5 fruit fly cellular contexts compared by ENCODE assay signal in the genomic region with DNA sequence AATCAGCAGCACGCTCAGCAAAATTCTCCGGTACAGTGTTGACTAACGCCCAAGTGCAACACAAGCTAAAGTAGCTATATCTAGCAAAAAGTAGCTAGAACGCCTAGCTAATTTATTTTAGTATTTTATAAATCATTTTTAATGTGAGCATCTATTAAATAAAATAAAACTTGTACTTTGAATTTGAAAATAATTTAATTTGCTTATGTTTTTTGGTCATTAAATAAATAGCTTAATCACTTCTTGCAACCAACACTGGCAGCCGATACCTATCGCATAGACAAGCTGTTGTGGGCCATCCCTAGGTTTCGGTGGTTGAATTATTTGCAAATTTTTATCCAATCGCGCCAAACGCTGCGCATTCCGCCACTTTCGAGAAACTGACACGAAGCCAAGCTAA.
TF ChIP-seq lines count a peak whose summit lies in the region.

Gene Polr2J (minus strand): TSS at position 49 of the 400 bp plus-strand sequence.
Gene CG15141 (plus strand): TSS at position 284 of the 400 bp plus-strand sequence.

- TF ChIP-seq CTCF in whole organism, embryonic (GFP tag; optimal IDR thresholded peaks at IDR 0.05; lab: Kevin White, UChicago) = no peak

TF ChIP-seq in whole organism, adult, 20 proteins besides CTCF, POLR2A, EP300 and RAD21 (continues in another document):
- TF ChIP-seq CG5204 (GFP tag; optimal IDR thresholded peaks at IDR 0.05; lab: Kevin White, UChicago) = no peak
- TF ChIP-seq CG7101 (tag; optimal IDR thresholded peaks at IDR 0.05; lab: Kevin White, UChicago) = peak; percentile 85
- TF ChIP-seq Mnt (GFP tag; optimal IDR thresholded peaks at IDR 0.05; lab: Kevin White, UChicago) = peak; percentile 78
- TF ChIP-seq CG1620 (GFP tag; optimal IDR thresholded peaks at IDR 0.05; lab: Kevin White, UChicago) = peak; percentile 77
- TF ChIP-seq Clk (GFP tag; optimal IDR thresholded peaks at IDR 0.05; lab: Kevin White, UChicago) = peak; percentile 74
- TF ChIP-seq bab1 (GFP tag; optimal IDR thresholded peaks at IDR 0.05; lab: Kevin White, UChicago) = peak; percentile 67
- peak; percentile 73 for TF ChIP-seq CG12768 (GFP tag; optimal IDR thresholded peaks at IDR 0.05; lab: Kevin White, UChicago)
- TF ChIP-seq kay (GFP tag; lab: Kevin White, UChicago; ENCODE audit: borderline replicate concordance) = no peak
- peak; percentile 77 for TF ChIP-seq CG14711 (tag; optimal IDR thresholded peaks at IDR 0.05; lab: Kevin White, UChicago)
- peak; percentile 74 for TF ChIP-seq ovo (GFP tag; optimal IDR thresholded peaks at IDR 0.05; lab: Kevin White, UChicago)
- peak; percentile 73 for TF ChIP-seq Hr96 (GFP tag; optimal IDR thresholded peaks at IDR 0.05; lab: Kevin White, UChicago)
- peak; percentile 61 for TF ChIP-seq Crg-1 (GFP tag; optimal IDR thresholded peaks at IDR 0.05; lab: Kevin White, UChicago)
- peak; percentile 33 for TF ChIP-seq cic (GFP tag; optimal IDR thresholded peaks at IDR 0.05; lab: Kevin White, UChicago)
- TF ChIP-seq CG11617 (GFP tag; optimal IDR thresholded peaks at IDR 0.05; lab: Kevin White, UChicago) = peak; percentile 78
- TF ChIP-seq CG7045 (GFP tag; optimal IDR thresholded peaks at IDR 0.05; lab: Kevin White, UChicago) = peak; percentile 79
- peak; percentile 92 for TF ChIP-seq tj (GFP tag; optimal IDR thresholded peaks at IDR 0.05; lab: Kevin White, UChicago)
- no peak for TF ChIP-seq cnc (optimal IDR thresholded peaks at IDR 0.05; lab: Kevin White, UChicago)

TF ChIP-seq in whole organism, embryonic, 481 proteins besides CTCF, POLR2A, EP300 and RAD21 (continues in another document):
- TF ChIP-seq Spps (tag; optimal IDR thresholded peaks at IDR 0.05; lab: Kevin White, UChicago) (peak; percentile 54), trh (GFP tag; optimal IDR thresholded peaks at IDR 0.05; lab: Kevin White, UChicago) (peak; percentile 66), vnd (GFP tag; IDR thresholded peaks at IDR 0.05; lab: Robert Waterston, UW; ENCODE audit: partially characterized antibody) (peak; percentile 85), ems (GFP tag; optimal IDR thresholded peaks at IDR 0.05; lab: Kevin White, UChicago) (peak; percentile 79), eve (GFP tag; optimal IDR thresholded peaks at IDR 0.05; lab: Kevin White, UChicago) (no peak), CG13894 (tag; optimal IDR thresholded peaks at IDR 0.05; lab: Kevin White, UChicago) (no peak), tio (GFP tag; optimal IDR thresholded peaks at IDR 0.05; lab: Kevin White, UChicago) (peak; percentile 65), BtbVII (GFP tag; optimal IDR thresholded peaks at IDR 0.05; lab: Kevin White, UChicago) (peak; percentile 17), cwo (GFP tag; optimal IDR thresholded peaks at IDR 0.05; lab: Kevin White, UChicago) (peak; percentile 53), HLHmδ (GFP tag; optimal IDR thresholded peaks at IDR 0.05; lab: Kevin White, UChicago) (no peak), CG13775 (GFP tag; optimal IDR thresholded peaks at IDR 0.05; lab: Kevin White, UChicago) (peak; percentile 92), en (GFP tag; optimal IDR thresholded peaks at IDR 0.05; lab: Kevin White, UChicago) (no peak), tgo (GFP tag; IDR thresholded peaks at IDR 0.05; lab: Robert Waterston, UW) (peak; percentile 91), scrt (GFP tag; optimal IDR thresholded peaks at IDR 0.05; lab: Kevin White, UChicago) (peak; percentile 70), CG6791 (GFP tag; IDR thresholded peaks at IDR 0.05; lab: Robert Waterston, UW; ENCODE audit: partially characterized antibody) (peak; percentile 73), Trl (optimal IDR thresholded peaks at IDR 0.05; lab: Kevin White, UChicago) (no peak), Trl (GFP tag; optimal IDR thresholded peaks at IDR 0.05; lab: Kevin White, UChicago) (peak; percentile 67)

TF ChIP-seq in whole organism, prepupa, 60 proteins besides CTCF, POLR2A, EP300 and RAD21 (continues in another document):
- no peak for TF ChIP-seq CG6276 (GFP tag; optimal IDR thresholded peaks at IDR 0.05; lab: Kevin White, UChicago)
- peak; percentile 62 for TF ChIP-seq Ets21C (GFP tag; optimal IDR thresholded peaks at IDR 0.05; lab: Kevin White, UChicago)
- peak; percentile 63; the same call in 1 of the 2 replicates for TF ChIP-seq CG15336 (GFP tag; IDR thresholded peaks at IDR 0.05; lab: Robert Waterston, UW)
- TF ChIP-seq CG1621 (tag; optimal IDR thresholded peaks at IDR 0.05; lab: Kevin White, UChicago) = no peak
- peak; percentile 61 for TF ChIP-seq CG11902 (GFP tag; optimal IDR thresholded peaks at IDR 0.05; lab: Kevin White, UChicago)
- TF ChIP-seq Hr38 (GFP tag; optimal IDR thresholded peaks at IDR 0.05; lab: Kevin White, UChicago) = no peak
- TF ChIP-seq Smox (GFP tag; optimal IDR thresholded peaks at IDR 0.05; lab: Kevin White, UChicago) = no peak
- TF ChIP-seq CG10631 (GFP tag; optimal IDR thresholded peaks at IDR 0.05; lab: Kevin White, UChicago) = peak; percentile 89
- TF ChIP-seq lz (GFP tag; optimal IDR thresholded peaks at IDR 0.05; lab: Kevin White, UChicago) = peak; percentile 84
- TF ChIP-seq vri (GFP tag; optimal IDR thresholded peaks at IDR 0.05; lab: Kevin White, UChicago) = no peak
- TF ChIP-seq CG6163 (GFP tag; IDR thresholded peaks at IDR 0.05; lab: Robert Waterston, UW) = peak; percentile 55
- peak; percentile 73 for TF ChIP-seq Sox14 (GFP tag; optimal IDR thresholded peaks at IDR 0.05; lab: Kevin White, UChicago)
- peak; percentile 17; the same call in 1 of the 2 replicates for TF ChIP-seq CG11294 (GFP tag; IDR thresholded peaks at IDR 0.05; lab: Robert Waterston, UW)
- peak in 1 of 2 experiments; percentile 21 for TF ChIP-seq salr (GFP tag; optimal IDR thresholded peaks at IDR 0.05; lab: Kevin White, UChicago)
- TF ChIP-seq fd85E (GFP tag; optimal IDR thresholded peaks at IDR 0.05; lab: Kevin White, UChicago) = no peak
- no peak for TF ChIP-seq CG10669 (GFP tag; optimal IDR thresholded peaks at IDR 0.05; lab: Kevin White, UChicago)
- TF ChIP-seq CG4318 (GFP tag; optimal IDR thresholded peaks at IDR 0.05; lab: Kevin White, UChicago) = peak; percentile 72
- no peak for TF ChIP-seq CG16779 (tag; optimal IDR thresholded peaks at IDR 0.05; lab: Kevin White, UChicago)

TF ChIP-seq in whole organism, pupa, 21 proteins besides CTCF, POLR2A, EP300 and RAD21 (continues in another document):
- no peak for TF ChIP-seq CG14655 (GFP tag; optimal IDR thresholded peaks at IDR 0.05; lab: Kevin White, UChicago)
- TF ChIP-seq CG17806 (tag; optimal IDR thresholded peaks at IDR 0.05; lab: Kevin White, UChicago) = peak; percentile 72
- TF ChIP-seq rn (GFP tag; IDR thresholded peaks at IDR 0.05; lab: Robert Waterston, UW) = peak; percentile 66
- TF ChIP-seq CG13204 (GFP tag; optimal IDR thresholded peaks at IDR 0.05; lab: Kevin White, UChicago) = no peak
- peak; percentile 76 for TF ChIP-seq CG32121 (GFP tag; IDR thresholded peaks at IDR 0.05; lab: Robert Waterston, UW)
- peak; percentile 59 for TF ChIP-seq CG34367 (tag; optimal IDR thresholded peaks at IDR 0.05; lab: Kevin White, UChicago)
- no peak for TF ChIP-seq EcR (GFP tag; optimal IDR thresholded peaks at IDR 0.05; lab: Kevin White, UChicago)
- no peak for TF ChIP-seq CG12605 (GFP tag; IDR thresholded peaks at IDR 0.05; lab: Robert Waterston, UW)
- peak; percentile 61; the same call in 2 of the 3 replicates for TF ChIP-seq fd96Ca (GFP tag; IDR thresholded peaks at IDR 0.05; lab: Robert Waterston, UW)
- peak; percentile 69 for TF ChIP-seq CG8159 (tag; optimal IDR thresholded peaks at IDR 0.05; lab: Kevin White, UChicago)
- TF ChIP-seq Snoo (tag; optimal IDR thresholded peaks at IDR 0.05; lab: Kevin White, UChicago) = no peak
- TF ChIP-seq CG4496 (GFP tag; IDR thresholded peaks at IDR 0.05; lab: Robert Waterston, UW) = peak; percentile 73
- TF ChIP-seq CG8301 (tag; optimal IDR thresholded peaks at IDR 0.05; lab: Kevin White, UChicago) = no peak
- TF ChIP-seq gl (tag; optimal IDR thresholded peaks at IDR 0.05; lab: Kevin White, UChicago) = no peak
- no peak for TF ChIP-seq Pif1A (GFP tag; optimal IDR thresholded peaks at IDR 0.05; lab: Kevin White, UChicago)
- peak; percentile 72 for TF ChIP-seq CG9948 (tag; optimal IDR thresholded peaks at IDR 0.05; lab: Kevin White, UChicago)
- 0 out of 2 replicates have a peak, but pooled peaks have one; percentile 32 for TF ChIP-seq CG10348 (GFP tag; IDR thresholded peaks at IDR 0.05; lab: Robert Waterston, UW)
- no peak; the same call in 1 of the 2 replicates for TF ChIP-seq Ets98B (GFP tag; IDR thresholded peaks at IDR 0.05; lab: Robert Waterston, UW)
- peak; percentile 77 for TF ChIP-seq CG15710 (tag; optimal IDR thresholded peaks at IDR 0.05; lab: Kevin White, UChicago)

TF ChIP-seq in whole organism, wandering third instar larva, 38 proteins besides CTCF, POLR2A, EP300 and RAD21 (continues in another document):
- peak; percentile 79 for TF ChIP-seq psq (GFP tag; optimal IDR thresholded peaks at IDR 0.05; lab: Kevin White, UChicago)
- no peak for TF ChIP-seq brk (GFP tag; optimal IDR thresholded peaks at IDR 0.05; lab: Kevin White, UChicago)
- peak in 1 of 2 experiments; percentile 85 for TF ChIP-seq foxo (GFP tag; optimal IDR thresholded peaks at IDR 0.05; lab: Kevin White, UChicago)
- peak; percentile 61 for TF ChIP-seq dmrt93B (GFP tag; optimal IDR thresholded peaks at IDR 0.05; lab: Kevin White, UChicago)
- peak; percentile 89 for TF ChIP-seq Myc (optimal IDR thresholded peaks at IDR 0.05; lab: Kevin White, UChicago)
- TF ChIP-seq fru (GFP tag; optimal IDR thresholded peaks at IDR 0.05; lab: Kevin White, UChicago) = peak; percentile 85
- TF ChIP-seq Dif (GFP tag; optimal IDR thresholded peaks at IDR 0.05; lab: Kevin White, UChicago; ENCODE audit: partially characterized antibody) = peak; percentile 6
- TF ChIP-seq sv (GFP tag; optimal IDR thresholded peaks at IDR 0.05; lab: Kevin White, UChicago) = peak; percentile 86
- peak; percentile 83 for TF ChIP-seq woc (GFP tag; optimal IDR thresholded peaks at IDR 0.05; lab: Kevin White, UChicago)
- TF ChIP-seq br (GFP tag; optimal IDR thresholded peaks at IDR 0.05; lab: Kevin White, UChicago) = peak; percentile 79
- peak; percentile 81 for TF ChIP-seq HLH106 (tag; optimal IDR thresholded peaks at IDR 0.05; lab: Kevin White, UChicago)
- TF ChIP-seq rgr (GFP tag; optimal IDR thresholded peaks at IDR 0.05; lab: Kevin White, UChicago) = peak; percentile 84
- TF ChIP-seq Vsx2 (GFP tag; optimal IDR thresholded peaks at IDR 0.05; lab: Kevin White, UChicago; ENCODE audit: partially characterized antibody) = no peak
- no peak for TF ChIP-seq Rel (GFP tag; optimal IDR thresholded peaks at IDR 0.05; lab: Kevin White, UChicago)
- peak; percentile 78 for TF ChIP-seq Rel (tag; optimal IDR thresholded peaks at IDR 0.05; lab: Kevin White, UChicago)
- TF ChIP-seq usp (GFP tag; optimal IDR thresholded peaks at IDR 0.05; lab: Kevin White, UChicago) = no peak
- TF ChIP-seq h (GFP tag; optimal IDR thresholded peaks at IDR 0.05; lab: Kevin White, UChicago) = peak; percentile 83
- TF ChIP-seq GATAd (GFP tag; optimal IDR thresholded peaks at IDR 0.05; lab: Kevin White, UChicago) = peak; percentile 79
- TF ChIP-seq Jra (GFP tag; optimal IDR thresholded peaks at IDR 0.05; lab: Kevin White, UChicago) = peak; percentile 83
- TF ChIP-seq dl (GFP tag; optimal IDR thresholded peaks at IDR 0.05; lab: Kevin White, UChicago; ENCODE audit: insufficient read depth in 1 of 2, partially characterized antibody in 2 of 2) = no peak
- no peak for TF ChIP-seq Sp1 (GFP tag; optimal IDR thresholded peaks at IDR 0.05; lab: Kevin White, UChicago)
